Worm (Caenorhabditis elegans): ENCODE measurements around the gene T26C12.3.
A peak's percentile ranks its signal among the peaks of the same experiment; 100 is the strongest.

Gene T26C12.3

DNA sequence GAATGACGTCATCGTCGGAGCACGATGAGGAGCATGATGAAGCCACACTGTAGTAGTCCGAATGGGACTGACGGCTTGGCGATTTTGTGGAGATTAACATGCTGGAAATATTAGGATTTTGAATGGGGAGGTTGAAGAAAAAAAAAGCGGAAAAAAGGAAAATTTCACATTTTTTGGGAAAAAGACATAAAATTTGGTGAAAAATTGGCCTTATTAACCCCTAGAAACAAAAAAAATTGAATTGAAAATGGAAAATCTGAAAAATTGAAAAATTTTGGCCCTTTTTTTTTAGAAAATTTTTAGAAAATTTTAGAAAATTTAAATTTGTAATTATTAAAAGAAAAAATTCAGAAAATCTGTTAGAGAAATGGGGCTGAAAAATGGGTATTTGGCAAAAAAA, at the start of gene T26C12.3:
Gene T26C12.3, minus strand, starts transcription at position 101 of the 400 bp plus-strand sequence.
- no peak for TF ChIP-seq mep-1 (tag; optimal IDR thresholded peaks at IDR 0.05)
- TF ChIP-seq snpc-4 (tag; optimal IDR thresholded peaks at IDR 0.05) = no peak
- no peak for TF ChIP-seq ztf-11 (tag; optimal IDR thresholded peaks at IDR 0.05)
- TF ChIP-seq pha-4 (tag; optimal IDR thresholded peaks at IDR 0.05) = no peak
- TF ChIP-seq nhr-2 (tag; optimal IDR thresholded peaks at IDR 0.05) = no peak
- no peak for TF ChIP-seq mls-2 (tag; optimal IDR thresholded peaks at IDR 0.05)
- no peak for TF ChIP-seq elt-3 (tag; optimal IDR thresholded peaks at IDR 0.05)
- TF ChIP-seq ceh-43 (GFP tag; optimal IDR thresholded peaks at IDR 0.05) = no peak
- no peak for TF ChIP-seq tbx-8 (GFP tag; optimal IDR thresholded peaks at IDR 0.05)
- TF ChIP-seq ces-1 (GFP tag; optimal IDR thresholded peaks at IDR 0.05) = no peak
- no peak for TF ChIP-seq unc-120 (tag; optimal IDR thresholded peaks at IDR 0.05; ENCODE audit: poor library complexity, severe bottlenecking)
- TF ChIP-seq elt-1 (tag; optimal IDR thresholded peaks at IDR 0.05; ENCODE audit: borderline replicate concordance, insufficient read depth) = no peak

DNA sequence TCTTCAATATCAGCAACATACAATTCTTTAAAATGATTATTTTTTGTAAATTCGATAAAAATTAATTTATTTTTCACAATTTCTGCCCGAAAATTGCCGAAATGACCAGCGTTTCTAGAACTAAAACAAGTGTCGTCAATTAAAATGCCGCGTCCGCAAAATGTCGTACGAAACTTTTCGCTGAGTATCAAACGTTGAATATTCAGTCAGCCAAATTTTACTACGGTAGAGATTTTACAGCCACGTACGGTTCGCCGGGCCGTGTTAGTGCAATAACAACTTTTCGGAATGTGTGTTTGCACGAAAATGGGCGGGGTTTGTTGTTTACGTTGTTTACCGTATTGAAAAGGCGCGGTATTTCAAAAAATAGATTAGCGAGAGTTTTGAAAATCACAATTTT, 40.1 kb upstream of the T26C12.3 start:
- peak; percentile 85 for TF ChIP-seq lsy-2 (tag; optimal IDR thresholded peaks at IDR 0.05)

ce11 chrIV:3311243-3311642, 38.0 kb upstream of the T26C12.3 start, which contains the start of gene zip-11:
Gene zip-11 (plus strand): TSS chrIV:3311276.
- no peak for TF ChIP-seq nhr-28 (tag; optimal IDR thresholded peaks at IDR 0.05)
- peak; percentile 24 for TF ChIP-seq mep-1 (tag; optimal IDR thresholded peaks at IDR 0.05)
- peak; percentile 23 for TF ChIP-seq ceh-39 (tag; optimal IDR thresholded peaks at IDR 0.05)
- TF ChIP-seq nhr-237 (tag; optimal IDR thresholded peaks at IDR 0.05) = peak; percentile 24
- no peak for TF ChIP-seq mls-2 (tag; optimal IDR thresholded peaks at IDR 0.05)
- TF ChIP-seq bed-3 (GFP tag; optimal IDR thresholded peaks at IDR 0.05) = no peak
- TF ChIP-seq M03D4.4 (tag; optimal IDR thresholded peaks at IDR 0.05) = no peak
- TF ChIP-seq sptf-1 (tag; optimal IDR thresholded peaks at IDR 0.05) = no peak
- no peak for TF ChIP-seq lin-32 (GFP tag; optimal IDR thresholded peaks at IDR 0.05)
- no peak for TF ChIP-seq cnd-1 (tag; optimal IDR thresholded peaks at IDR 0.05)
- TF ChIP-seq blmp-1 (tag; optimal IDR thresholded peaks at IDR 0.05) = no peak
- TF ChIP-seq lsy-2 (tag; optimal IDR thresholded peaks at IDR 0.05) = peak; percentile 21
- peak; percentile 62 for TF ChIP-seq unc-120 (tag; optimal IDR thresholded peaks at IDR 0.05; ENCODE audit: poor library complexity, severe bottlenecking)
- no peak for TF ChIP-seq unc-39 (tag; optimal IDR thresholded peaks at IDR 0.05)
- no peak for TF ChIP-seq sem-2 (GFP tag; optimal IDR thresholded peaks at IDR 0.05)
- TF ChIP-seq pha-4 (tag; optimal IDR thresholded peaks at IDR 0.05) = peak; percentile 60
- peak; percentile 34 for TF ChIP-seq unc-62 (GFP tag; optimal IDR thresholded peaks at IDR 0.05)
- no peak for TF ChIP-seq tbx-8 (GFP tag; optimal IDR thresholded peaks at IDR 0.05)

DNA sequence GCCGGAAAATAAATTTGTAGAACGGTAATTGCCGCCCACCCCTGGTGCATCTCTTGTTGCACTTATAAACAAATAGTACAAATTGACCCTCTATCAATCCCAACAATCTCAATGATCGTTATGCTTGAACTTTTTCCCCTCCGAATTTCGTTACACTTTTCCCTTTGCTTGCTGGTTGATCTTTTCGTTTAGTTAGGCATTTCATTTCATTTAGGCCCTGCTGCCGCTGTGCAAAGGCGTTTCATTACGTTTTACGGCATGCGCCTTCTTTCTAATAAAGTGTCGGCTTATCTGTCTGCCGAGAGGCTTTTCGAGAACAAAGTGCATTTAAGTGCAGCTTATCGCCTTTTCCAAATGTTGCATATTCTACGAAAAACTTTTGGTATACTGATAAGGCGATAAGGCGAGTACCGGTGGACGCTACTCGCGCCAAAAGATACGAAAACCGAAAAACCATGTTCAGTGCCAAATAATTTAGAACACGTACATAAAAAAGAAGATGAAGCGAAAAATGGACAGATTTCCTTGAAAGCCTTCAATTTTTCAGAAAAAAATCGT, 37.5 kb upstream of the T26C12.3 start:
- TF ChIP-seq elt-1 (tag; optimal IDR thresholded peaks at IDR 0.05; ENCODE audit: borderline replicate concordance, insufficient read depth) (no peak), ceh-39 (tag; optimal IDR thresholded peaks at IDR 0.05) (no peak), hlh-1 (tag; optimal IDR thresholded peaks at IDR 0.05) (no peak), ceh-83 (GFP tag; optimal IDR thresholded peaks at IDR 0.05) (no peak), snpc-4 (tag; optimal IDR thresholded peaks at IDR 0.05) (no peak), lin-13 (tag; optimal IDR thresholded peaks at IDR 0.05) (no peak)

ce11 chrIV:3308885-3309284, 35.7 kb upstream of the T26C12.3 start:
- TF ChIP-seq lin-13 (tag; optimal IDR thresholded peaks at IDR 0.05) (no peak), lsy-2 (tag; optimal IDR thresholded peaks at IDR 0.05) (no peak), nhr-28 (tag; optimal IDR thresholded peaks at IDR 0.05) (no peak), mep-1 (tag; optimal IDR thresholded peaks at IDR 0.05) (no peak), mab-5 (tag; optimal IDR thresholded peaks at IDR 0.05) (no peak), hlh-1 (tag; optimal IDR thresholded peaks at IDR 0.05) (no peak), nhr-76 (tag; optimal IDR thresholded peaks at IDR 0.05) (no peak), nhr-12 (tag; optimal IDR thresholded peaks at IDR 0.05) (no peak), tbx-8 (GFP tag; optimal IDR thresholded peaks at IDR 0.05) (no peak), elt-3 (tag; optimal IDR thresholded peaks at IDR 0.05) (no peak), sem-2 (GFP tag; optimal IDR thresholded peaks at IDR 0.05) (no peak), flh-1 (GFP tag; optimal IDR thresholded peaks at IDR 0.05) (no peak)

Measured in whole organism, mixed stage, embryonic.